Fruit fly (Drosophila melanogaster) S2 (cell line): ENCODE results near the gene CG6650.

Experiments
- CG8478 ChIP-seq: fragments of >200 bp; optimal IDR thresholded peaks from 2 replicates; lab custom pipeline; 2018
- CTCF ChIP-seq, 2 experiments: fragments of >200 bp; optimal IDR thresholded peaks; 2 replicates each; lab custom pipeline; 2018

dm6 chr3L:14025736-14026135 is 5.5 kb upstream of the CG6650 start:
- TF ChIP-seq CG8478 (lab: Kevin White, UChicago): no peak
- TF ChIP-seq CTCF (optimal IDR thresholded peaks at IDR 0.05; lab: Kevin White, UChicago): no peak
